Fruit fly (Drosophila melanogaster) whole organism: ENCODE data around the gene TwdlW.

Experiments used
- CG8478 ChIP-seq: fragments of >200 bp; optimal IDR thresholded peaks from 2 replicates; lab custom pipeline; 2018; ENCODE audit warnings: inconsistent platforms
- Dll ChIP-seq: fragments of >200 bp; optimal IDR thresholded peaks from 2 replicates; lab custom pipeline; 2017
- EcR ChIP-seq, 2 experiments: fragments of >200 bp; optimal IDR thresholded peaks; 2 replicates each; lab custom pipeline; 2017; ENCODE audit warnings: missing biosample characterization in 2 of 2, missing genetic modification characterization in 2 of 2, missing genetic modification reagents in 2 of 2
- pan ChIP-seq: fragments of >200 bp; optimal IDR thresholded peaks from 2 replicates; lab custom pipeline; 2017
- psq ChIP-seq: fragments of >200 bp; optimal IDR thresholded peaks from 2 replicates; lab custom pipeline; 2017
- usp ChIP-seq: fragments of >200 bp; optimal IDR thresholded peaks from 2 replicates; lab custom pipeline; 2017; ENCODE audit warnings: missing biosample characterization, missing genetic modification characterization, mixed read lengths

DNA sequence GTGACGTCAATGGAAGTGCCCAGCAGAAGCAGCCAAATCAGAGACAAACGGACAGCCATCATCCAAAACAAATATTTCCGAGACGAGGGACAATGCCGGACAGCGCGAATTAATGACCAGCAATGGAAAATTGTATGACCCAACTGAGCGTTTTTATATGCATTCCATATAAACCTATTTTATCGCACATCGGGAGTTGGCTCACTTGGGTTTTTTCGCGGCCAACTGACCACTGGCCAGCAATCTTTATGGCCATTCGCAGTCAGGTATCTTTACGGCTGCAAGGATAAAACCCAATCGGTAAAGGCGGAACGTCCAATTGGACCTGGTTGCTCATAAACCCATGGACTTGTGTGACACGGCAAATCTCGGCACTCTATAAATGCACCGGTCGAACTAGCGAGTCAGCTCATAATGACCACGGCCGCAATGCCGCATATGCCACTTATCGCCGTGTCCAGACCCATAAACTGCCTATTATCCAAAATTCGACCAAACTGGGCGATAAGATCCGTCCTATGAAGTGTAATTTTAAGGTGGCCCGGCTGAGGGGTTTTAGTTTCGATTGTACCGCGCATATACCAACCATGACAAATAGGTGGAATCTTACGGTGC is 10.0 kb downstream of the TwdlW start, which contains the start of the genes CG4053 and CG31266:
- TF ChIP-seq pan (lab: Kevin White, UChicago) (no peak), CG8478 (no peak), psq (lab: Kevin White, UChicago) (no peak), Dll (no peak), usp (GFP tag; lab: Kevin White, UChicago) (no peak), EcR (GFP tag; optimal IDR thresholded peaks at IDR 0.05; lab: Kevin White, UChicago) (no peak)
